Worm (Caenorhabditis elegans): ENCODE results near the gene rpl-15.

rpl-15 gene

DNA sequence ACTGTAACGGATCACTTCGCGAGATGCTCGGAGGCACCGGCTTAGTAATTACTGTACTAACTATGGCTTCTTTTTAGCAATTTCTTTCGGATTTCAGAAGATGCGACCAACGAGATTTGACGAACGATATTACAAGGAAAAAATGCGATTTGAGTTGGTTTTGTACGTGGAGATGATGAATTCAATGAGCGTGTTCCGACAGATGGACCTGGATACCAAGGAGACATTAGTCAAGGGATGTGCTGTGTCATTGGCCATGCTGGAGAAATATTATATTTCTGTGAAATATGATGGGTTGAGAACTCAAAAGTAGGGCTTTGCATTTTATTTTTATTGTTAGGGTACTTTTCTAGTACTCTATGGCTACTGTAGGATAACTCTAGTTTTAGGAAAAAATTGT is 23.8 kb downstream of the rpl-15 start:
- no peak for TF ChIP-seq T23F11.4 (GFP tag; optimal IDR thresholded peaks at IDR 0.05)
- no peak for TF ChIP-seq fkh-10 (GFP tag; optimal IDR thresholded peaks at IDR 0.05)
- no peak for TF ChIP-seq ceh-6 (GFP tag; optimal IDR thresholded peaks at IDR 0.05)
- TF ChIP-seq pha-2 (tag; optimal IDR thresholded peaks at IDR 0.05): no peak
- TF ChIP-seq K02D7.2 (tag; optimal IDR thresholded peaks at IDR 0.05): no peak
- TF ChIP-seq ceh-34 (tag; optimal IDR thresholded peaks at IDR 0.05): no peak
- TF ChIP-seq ets-4 (tag; optimal IDR thresholded peaks at IDR 0.05): no peak
- no peak for TF ChIP-seq elt-4 (tag; optimal IDR thresholded peaks at IDR 0.05)
- TF ChIP-seq nfya-1 (tag; optimal IDR thresholded peaks at IDR 0.05): no peak
- no peak for TF ChIP-seq sox-4 (tag; optimal IDR thresholded peaks at IDR 0.05)
- TF ChIP-seq pqm-1 (tag; optimal IDR thresholded peaks at IDR 0.05): no peak
- TF ChIP-seq eyg-1 (tag; optimal IDR thresholded peaks at IDR 0.05): no peak
- no peak for TF ChIP-seq nhr-232 (tag; optimal IDR thresholded peaks at IDR 0.05)
- no peak for TF ChIP-seq tbx-7 (tag; optimal IDR thresholded peaks at IDR 0.05)
- TF ChIP-seq hlh-30 (tag; optimal IDR thresholded peaks at IDR 0.05; ENCODE audit: insufficient read depth): no peak
- TF ChIP-seq pros-1 (tag; optimal IDR thresholded peaks at IDR 0.05): no peak
- no peak for TF ChIP-seq ceh-14 (tag; optimal IDR thresholded peaks at IDR 0.05)
- TF ChIP-seq unc-86 (tag; optimal IDR thresholded peaks at IDR 0.05): no peak
- no peak for TF ChIP-seq npax-4 (tag; optimal IDR thresholded peaks at IDR 0.05)

DNA sequence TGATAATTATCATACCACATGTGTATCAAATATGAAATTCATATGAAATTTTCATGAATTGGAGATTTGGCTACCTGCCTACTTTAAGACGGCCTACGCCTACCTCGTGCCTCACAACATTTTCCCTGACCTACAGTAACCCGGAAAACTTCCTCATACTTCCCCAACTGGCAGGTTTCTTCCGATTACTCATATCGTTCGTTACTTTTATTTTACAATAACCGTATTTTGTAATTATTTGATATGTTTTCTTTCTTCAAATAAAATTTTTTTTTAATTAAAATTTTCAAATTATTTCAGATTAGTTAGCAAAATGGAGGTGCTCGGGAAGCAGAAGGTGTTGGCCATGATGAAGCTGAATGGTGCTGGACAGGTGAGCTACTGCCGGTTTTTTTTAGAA is 27.1 kb downstream of the rpl-15 start, which contains the start of gene nhr-76:
Gene nhr-76, plus strand, starts transcription at position 301 of the 400 bp plus-strand sequence.
- TF ChIP-seq hlh-15 (tag; optimal IDR thresholded peaks at IDR 0.05) (no peak), sdc-2 (tag; optimal IDR thresholded peaks at IDR 0.05) (no peak), fkh-6 (tag; optimal IDR thresholded peaks at IDR 0.05) (no peak), che-1 (tag; optimal IDR thresholded peaks at IDR 0.05) (no peak), ceh-18 (tag; optimal IDR thresholded peaks at IDR 0.05) (no peak), unc-55 (GFP tag; optimal IDR thresholded peaks at IDR 0.05) (no peak), ceh-48 (tag; optimal IDR thresholded peaks at IDR 0.05) (no peak), K02D7.2 (tag; optimal IDR thresholded peaks at IDR 0.05) (no peak), ama-1 (optimal IDR thresholded peaks at IDR 0.05) (no peak), unc-86 (tag; optimal IDR thresholded peaks at IDR 0.05) (no peak), C38D4.7 (GFP tag; optimal IDR thresholded peaks at IDR 0.05) (no peak), dmd-4 (tag; optimal IDR thresholded peaks at IDR 0.05; ENCODE audit: borderline replicate concordance) (no peak), T23F11.4 (GFP tag; optimal IDR thresholded peaks at IDR 0.05) (no peak), hlh-6 (tag; optimal IDR thresholded peaks at IDR 0.05) (no peak), elt-2 (tag; optimal IDR thresholded peaks at IDR 0.05) (no peak), odd-2 (tag; optimal IDR thresholded peaks at IDR 0.05) (no peak), fax-1 (tag; optimal IDR thresholded peaks at IDR 0.05) (no peak), pha-2 (tag; optimal IDR thresholded peaks at IDR 0.05) (no peak), ceh-14 (tag; optimal IDR thresholded peaks at IDR 0.05) (no peak), lin-11 (tag; optimal IDR thresholded peaks at IDR 0.05) (no peak)

DNA sequence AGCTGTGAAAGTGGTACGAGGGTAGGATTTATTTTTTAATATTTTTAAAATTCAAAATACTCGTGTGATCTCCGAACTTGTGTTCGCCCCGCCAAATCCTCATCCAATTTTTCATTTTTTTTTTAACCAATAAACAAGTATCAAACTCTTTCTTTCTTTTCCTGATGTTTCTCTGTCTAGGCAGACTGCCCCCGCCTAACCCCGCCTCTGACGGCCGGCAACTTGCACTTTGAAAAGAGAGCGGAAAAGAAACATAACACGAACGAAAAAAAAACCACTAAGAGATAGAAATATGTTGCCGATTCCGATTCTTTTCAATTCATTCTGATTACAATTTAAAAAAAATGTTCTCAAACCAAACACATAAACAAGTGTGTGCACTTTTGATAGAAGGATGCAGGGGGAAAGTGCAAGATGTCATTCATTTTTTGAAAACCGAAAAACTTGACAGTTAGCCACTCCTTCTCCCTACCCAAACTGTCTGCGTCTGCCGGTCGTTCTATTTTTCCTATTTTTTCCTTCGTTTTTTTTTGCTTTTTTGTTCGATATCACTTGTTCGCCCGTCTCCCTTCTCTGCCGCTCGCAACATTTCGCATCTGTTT is 28.3 kb downstream of the rpl-15 start:
- TF ChIP-seq ceh-24 (tag; optimal IDR thresholded peaks at IDR 0.05): no peak
- no peak for TF ChIP-seq ceh-34 (tag; optimal IDR thresholded peaks at IDR 0.05)
- TF ChIP-seq lim-6 (tag; optimal IDR thresholded peaks at IDR 0.05): no peak
- no peak for TF ChIP-seq unc-55 (GFP tag; optimal IDR thresholded peaks at IDR 0.05)
- TF ChIP-seq C08G9.2 (tag; optimal IDR thresholded peaks at IDR 0.05): no peak
- TF ChIP-seq sdc-2 (tag; optimal IDR thresholded peaks at IDR 0.05): no peak
- TF ChIP-seq che-1 (tag; optimal IDR thresholded peaks at IDR 0.05): no peak
- TF ChIP-seq zip-5 (tag; optimal IDR thresholded peaks at IDR 0.05): no peak

DNA sequence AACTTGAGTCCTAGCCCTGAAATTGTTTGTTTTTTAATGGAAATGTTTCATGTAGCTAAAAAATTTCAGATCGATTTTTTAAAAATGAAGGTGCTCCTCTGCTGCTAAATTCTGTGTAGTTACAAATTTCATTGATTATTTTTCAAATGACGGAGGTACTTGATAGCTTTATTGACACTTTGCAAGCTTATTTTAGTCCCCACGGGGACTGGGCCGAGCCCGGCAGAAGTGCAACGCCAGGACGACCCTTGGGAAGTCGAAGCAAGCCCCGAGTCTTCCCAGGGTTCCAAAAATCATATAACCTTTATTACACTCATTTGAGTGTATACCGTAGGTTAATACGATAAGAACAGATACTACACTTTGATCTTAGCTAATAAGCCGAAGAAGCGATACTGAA is 30.5 kb downstream of the rpl-15 start:
- TF ChIP-seq mec-3 (tag; optimal IDR thresholded peaks at IDR 0.05; ENCODE audit: borderline replicate concordance): no peak
- TF ChIP-seq pax-1 (tag; optimal IDR thresholded peaks at IDR 0.05): no peak
- no peak for TF ChIP-seq dmd-4 (tag; optimal IDR thresholded peaks at IDR 0.05; ENCODE audit: borderline replicate concordance)
